Fruit fly (Drosophila melanogaster): ENCODE data around the gene BBS8.

The BBS8 gene

DNA sequence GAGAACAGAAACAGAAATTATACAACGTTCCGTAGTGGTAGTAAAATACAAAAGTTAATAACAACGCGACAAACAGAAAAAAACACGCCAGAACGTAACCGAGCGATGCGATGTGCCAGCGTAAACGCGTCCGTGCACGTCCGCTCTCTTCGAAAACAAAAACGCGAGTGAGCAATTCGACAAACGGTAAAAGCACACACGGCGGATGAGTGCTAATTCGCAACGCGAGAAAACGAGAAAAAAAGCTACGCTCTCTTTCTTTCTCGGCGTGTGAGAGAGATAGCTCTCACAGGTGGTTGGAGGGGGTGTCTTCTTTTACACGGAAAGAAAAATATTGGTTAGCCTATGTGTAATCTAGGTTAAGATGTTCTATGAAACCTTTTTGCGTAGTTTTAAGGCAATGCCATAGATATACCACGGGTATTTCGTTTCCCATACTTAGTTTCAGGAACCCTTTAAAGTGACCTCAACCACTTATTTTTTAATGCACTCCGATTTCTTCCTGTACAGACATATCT, 49.5 kb downstream of the BBS8 start, which contains the start of gene CG4297 (continued):
- peak; percentile 93 for TF ChIP-seq CrebB (tag; optimal IDR thresholded peaks at IDR 0.05)
- peak; percentile 59 for TF ChIP-seq psq (GFP tag; optimal IDR thresholded peaks at IDR 0.05)
- TF ChIP-seq CG13424 (tag; optimal IDR thresholded peaks at IDR 0.05): peak; percentile 91
- no peak for TF ChIP-seq CG17328 (GFP tag; IDR thresholded peaks at IDR 0.05)
- TF ChIP-seq fu2 (GFP tag; optimal IDR thresholded peaks at IDR 0.05): peak; percentile 94
- peak; percentile 96 for TF ChIP-seq CG18599 (GFP tag; optimal IDR thresholded peaks at IDR 0.05)
- peak; percentile 80 for TF ChIP-seq CG31388 (GFP tag; optimal IDR thresholded peaks at IDR 0.05)
- TF ChIP-seq ERR (GFP tag; optimal IDR thresholded peaks at IDR 0.05): peak; percentile 89
- TF ChIP-seq zfh1 (GFP tag; IDR thresholded peaks at IDR 0.05): no peak
- TF ChIP-seq CG16813 (GFP tag; IDR thresholded peaks at IDR 0.05; ENCODE audit: partially characterized antibody): no peak
- TF ChIP-seq ham (GFP tag; IDR thresholded peaks at IDR 0.05): no peak
- TF ChIP-seq hb (GFP tag; IDR thresholded peaks at IDR 0.05; ENCODE audit: partially characterized antibody): no peak
- TF ChIP-seq CG14014 (GFP tag; IDR thresholded peaks at IDR 0.05): no peak
- TF ChIP-seq Mes4 (GFP tag; optimal IDR thresholded peaks at IDR 0.05): peak; percentile 85
- TF ChIP-seq Sry-β (GFP tag; optimal IDR thresholded peaks at IDR 0.05): peak; percentile 38
- TF ChIP-seq Ravus (GFP tag; IDR thresholded peaks at IDR 0.05): no peak
- TF ChIP-seq CG1832 (GFP tag; optimal IDR thresholded peaks at IDR 0.05): peak; percentile 42
- peak; percentile 91 for TF ChIP-seq Gug (GFP tag; IDR thresholded peaks at IDR 0.05)
- no peak for TF ChIP-seq ato (GFP tag; IDR thresholded peaks at IDR 0.05; ENCODE audit: partially characterized antibody)
- TF ChIP-seq Hr3 (GFP tag; optimal IDR thresholded peaks at IDR 0.05): peak; percentile 92
- TF ChIP-seq CG33557 (GFP tag; optimal IDR thresholded peaks at IDR 0.05): peak; percentile 55
- peak; percentile 91 for TF ChIP-seq Sox100B (GFP tag; optimal IDR thresholded peaks at IDR 0.05)
- TF ChIP-seq CG31441 (GFP tag; IDR thresholded peaks at IDR 0.05): no peak
- peak; percentile 67 for TF ChIP-seq Ets97D (GFP tag; optimal IDR thresholded peaks at IDR 0.05)
- TF ChIP-seq sob (GFP tag; IDR thresholded peaks at IDR 0.05): no peak
- TF ChIP-seq gce (GFP tag; IDR thresholded peaks at IDR 0.05): no peak
- peak; percentile 93 for TF ChIP-seq tin (GFP tag; optimal IDR thresholded peaks at IDR 0.05)
- TF ChIP-seq Blimp-1 (GFP tag; optimal IDR thresholded peaks at IDR 0.05): peak; percentile 91
- peak; percentile 81 for TF ChIP-seq ab (GFP tag; optimal IDR thresholded peaks at IDR 0.05)
- TF ChIP-seq disco-r (GFP tag; optimal IDR thresholded peaks at IDR 0.05): peak; percentile 94
- TF ChIP-seq NfI (GFP tag; optimal IDR thresholded peaks at IDR 0.05): peak; percentile 94
- TF ChIP-seq mirr (GFP tag; optimal IDR thresholded peaks at IDR 0.05): peak; percentile 83
- no peak for TF ChIP-seq Optix (GFP tag; IDR thresholded peaks at IDR 0.05)
- TF ChIP-seq sima (GFP tag; optimal IDR thresholded peaks at IDR 0.05): peak; percentile 69
- TF ChIP-seq ac (GFP tag; optimal IDR thresholded peaks at IDR 0.05): peak; percentile 44
- TF ChIP-seq exex (tag; optimal IDR thresholded peaks at IDR 0.05): peak; percentile 61
- TF ChIP-seq CG8765 (GFP tag; IDR thresholded peaks at IDR 0.05): no peak
- TF ChIP-seq Dfd (GFP tag; optimal IDR thresholded peaks at IDR 0.05): no peak
- TF ChIP-seq aop (GFP tag; IDR thresholded peaks at IDR 0.05): no peak
- TF ChIP-seq CG9437 (GFP tag; optimal IDR thresholded peaks at IDR 0.05): peak; percentile 94
- TF ChIP-seq ash1 (GFP tag; optimal IDR thresholded peaks at IDR 0.05): peak; percentile 75
- TF ChIP-seq BEAF-32 (GFP tag; optimal IDR thresholded peaks at IDR 0.05): no peak
- peak; percentile 77 for TF ChIP-seq CG14965 (GFP tag; optimal IDR thresholded peaks at IDR 0.05; ENCODE audit: borderline replicate concordance)
- peak; percentile 83 for TF ChIP-seq tio (GFP tag; optimal IDR thresholded peaks at IDR 0.05)
- peak; percentile 92 for TF ChIP-seq odd (GFP tag; optimal IDR thresholded peaks at IDR 0.05)
- peak; percentile 99 for TF ChIP-seq Ets65A (GFP tag)
- TF ChIP-seq D19A (tag; optimal IDR thresholded peaks at IDR 0.05): peak; percentile 87
- TF ChIP-seq CG13775 (GFP tag; optimal IDR thresholded peaks at IDR 0.05): peak; percentile 90
- no peak for TF ChIP-seq sna (GFP tag; IDR thresholded peaks at IDR 0.05; ENCODE audit: partially characterized antibody)
- TF ChIP-seq CG4328 (GFP tag; optimal IDR thresholded peaks at IDR 0.05): peak; percentile 90
- peak; percentile 95 for TF ChIP-seq HmgZ (tag; optimal IDR thresholded peaks at IDR 0.05)
